Worm (Caenorhabditis elegans) whole organism, young adult: ENCODE data around the gene cah-3.
A peak's percentile ranks its signal among the peaks of the same experiment; 100 is the strongest.

Experiments used
- B0336.3 ChIP-seq: fragments of 200-800 bp; sonication (Bioruptor generic); IDR thresholded peaks from 2 replicates; pipeline ENCODE4 v1.3.6; 2022; ENCODE audit warnings: missing genetic modification characterization, missing compliant biosample characterization
- C06A6.2 ChIP-seq: fragments of 200-800 bp; sonication (Bioruptor generic); conservative IDR thresholded peaks from 2 replicates; pipeline ENCODE4 v1.3.6; 2022; ENCODE audit warnings: missing genetic modification characterization, missing compliant biosample characterization
- C17E4.6 ChIP-seq: fragments of 200-800 bp; sonication (Bioruptor generic); IDR thresholded peaks from 2 replicates; pipeline ENCODE4 v1.3.6; 2022; ENCODE audit warnings: missing genetic modification reagents, missing genetic modification characterization, missing compliant biosample characterization
- F22D6.2 ChIP-seq: sonication (generic microtip); optimal IDR thresholded peaks from 2 replicates; lab custom pipeline; 2016; ENCODE audit warnings: mild to moderate bottlenecking, missing genetic modification characterization, missing compliant biosample characterization
- F23B12.7 ChIP-seq: sonication (generic microtip); optimal IDR thresholded peaks from 2 replicates; lab custom pipeline; 2017; ENCODE audit warnings: missing genetic modification characterization, mild to moderate bottlenecking, missing compliant biosample characterization, antibody characterized with exemption, moderate library complexity; ENCODE audit not compliant: insufficient read depth
- F37B4.10 ChIP-seq: fragments of 200-800 bp; sonication (Bioruptor generic); IDR thresholded peaks from 2 replicates; pipeline ENCODE4 v1.3.6; 2022; ENCODE audit warnings: missing genetic modification characterization, missing compliant biosample characterization
- F52B5.7 ChIP-seq: sonication (generic microtip); optimal IDR thresholded peaks from 2 replicates; lab custom pipeline; 2016; ENCODE audit warnings: mild to moderate bottlenecking, missing genetic modification characterization, missing compliant biosample characterization
- K12H6.12 ChIP-seq: fragments of 200-800 bp; sonication (Bioruptor generic); optimal IDR thresholded peaks from 2 replicates; lab custom pipeline; 2018; ENCODE audit warnings: mild to moderate bottlenecking, missing genetic modification characterization, missing compliant biosample characterization
- T26A5.8 ChIP-seq: sonication (generic microtip); optimal IDR thresholded peaks from 2 replicates; lab custom pipeline; 2016; ENCODE audit warnings: missing genetic modification characterization, missing compliant biosample characterization
- Y53F4B.3 ChIP-seq: fragments of 200-800 bp; sonication (Bioruptor generic); IDR thresholded peaks from 2 replicates; pipeline ENCODE4 v1.3.6; 2022; ENCODE audit warnings: missing genetic modification reagents, missing genetic modification characterization, missing compliant biosample characterization
- akir-1 ChIP-seq: fragments of 200-800 bp; sonication (Bioruptor generic); optimal IDR thresholded peaks from 2 replicates; lab custom pipeline; 2018; ENCODE audit warnings: mild to moderate bottlenecking, missing genetic modification characterization, moderate library complexity, missing compliant biosample characterization
- athp-1 ChIP-seq: sonication (generic microtip); optimal IDR thresholded peaks from 2 replicates; lab custom pipeline; 2017; ENCODE audit warnings: mild to moderate bottlenecking, missing genetic modification characterization, missing compliant biosample characterization
- cebp-1 ChIP-seq, 2 experiments: fragments of 200-800 bp in 1 of 2; sonication (Bioruptor generic) in 1 of 2; sonication (generic microtip) in 1 of 2; IDR thresholded peaks in 1 of 2; optimal IDR thresholded peaks in 1 of 2; 2 replicates each; pipeline versions ENCODE4 v1.3.6 to Lab custom; 2017 to 2022; ENCODE audit warnings: missing compliant biosample characterization in 2 of 2, missing genetic modification characterization in 2 of 2, mild to moderate bottlenecking in 1 of 2, missing genetic modification reagents in 1 of 2, moderate library complexity in 1 of 2
- ceh-40 ChIP-seq: fragments of 200-800 bp; sonication (Bioruptor generic); IDR thresholded peaks from 2 replicates; pipeline ENCODE4 v1.3.6; 2022; ENCODE audit warnings: missing genetic modification characterization, missing compliant biosample characterization
- ceh-58 ChIP-seq: fragments of 200-800 bp; sonication (Bioruptor generic); IDR thresholded peaks from 2 replicates; pipeline ENCODE4 v1.3.6; 2022; ENCODE audit warnings: missing genetic modification characterization, missing compliant biosample characterization
- ceh-79 ChIP-seq: sonication (generic microtip); optimal IDR thresholded peaks from 2 replicates; lab custom pipeline; 2017; ENCODE audit warnings: mild to moderate bottlenecking, missing genetic modification characterization, missing compliant biosample characterization
- ceh-91 ChIP-seq: fragments of 200-800 bp; sonication (Bioruptor generic); IDR thresholded peaks from 2 replicates; pipeline ENCODE4 v1.3.6; 2022; ENCODE audit warnings: missing genetic modification reagents, missing genetic modification characterization, missing compliant biosample characterization
- egrh-3 ChIP-seq: fragments of 200-800 bp; sonication (Bioruptor generic); IDR thresholded peaks from 2 replicates; pipeline ENCODE4 v1.3.6; 2022; ENCODE audit warnings: missing genetic modification reagents, missing genetic modification characterization, missing compliant biosample characterization
- fkh-3 ChIP-seq: sonication (generic microtip); optimal IDR thresholded peaks from 2 replicates; lab custom pipeline; 2016; ENCODE audit warnings: mild to moderate bottlenecking, missing genetic modification characterization, missing compliant biosample characterization
- hlh-12 ChIP-seq: sonication (generic microtip); optimal IDR thresholded peaks from 2 replicates; lab custom pipeline; 2016; ENCODE audit warnings: missing genetic modification characterization, missing compliant biosample characterization
- hlh-26 ChIP-seq: fragments of 200-800 bp; sonication (Bioruptor generic); conservative IDR thresholded peaks from 2 replicates; pipeline ENCODE4 v1.3.6; 2022; ENCODE audit warnings: missing genetic modification reagents, missing genetic modification characterization, missing compliant biosample characterization
- let-526 ChIP-seq: fragments of 200-800 bp; sonication (Bioruptor generic); IDR thresholded peaks from 2 replicates; pipeline ENCODE4 v1.3.6; 2022; ENCODE audit warnings: missing genetic modification reagents, missing genetic modification characterization, missing compliant biosample characterization
- lin-26 ChIP-seq: fragments of 200-800 bp; sonication (Bioruptor generic); IDR thresholded peaks from 2 replicates; pipeline ENCODE4 v1.3.6; 2022; ENCODE audit warnings: missing genetic modification reagents, missing genetic modification characterization, missing compliant biosample characterization
- lin-35 ChIP-seq, 3 experiments: fragments of 150-350 bp in 2 of 3; sonication (generic microtip) in 1 of 3; optimal IDR thresholded peaks; 2 replicates each; lab custom pipeline; 2014 to 2018; ENCODE audit warnings: missing biosample characterization in 3 of 3, missing genetic modification characterization in 3 of 3, missing genetic modification reagents in 3 of 3
- madf-8 ChIP-seq: fragments of 200-800 bp; sonication (Bioruptor generic); conservative IDR thresholded peaks from 2 replicates; pipeline ENCODE4 v1.3.6; 2022; ENCODE audit warnings: missing genetic modification reagents, missing genetic modification characterization, missing compliant biosample characterization
- mcd-1 ChIP-seq: fragments of 200-800 bp; sonication (Bioruptor generic); IDR thresholded peaks from 2 replicates; pipeline ENCODE4 v1.3.6; 2022; ENCODE audit warnings: missing genetic modification reagents, missing genetic modification characterization, missing compliant biosample characterization
- mel-28 ChIP-seq: sonication (generic microtip); optimal IDR thresholded peaks from 2 replicates; lab custom pipeline; 2016; ENCODE audit warnings: borderline replicate concordance, mild to moderate bottlenecking, missing genetic modification characterization, missing compliant biosample characterization
- nfya-1 ChIP-seq: sonication (generic microtip); optimal IDR thresholded peaks from 2 replicates; lab custom pipeline; 2017; ENCODE audit warnings: antibody characterized with exemption, missing compliant biosample characterization, missing genetic modification characterization, borderline replicate concordance; ENCODE audit not compliant: insufficient read depth
- nfya-2 ChIP-seq: fragments of 200-800 bp; sonication (Bioruptor generic); IDR thresholded peaks from 2 replicates; pipeline ENCODE4 v1.3.6; 2022; ENCODE audit warnings: missing genetic modification reagents, missing genetic modification characterization, missing compliant biosample characterization
- nhr-27 ChIP-seq: fragments of 200-800 bp; sonication (Bioruptor generic); optimal IDR thresholded peaks from 2 replicates; lab custom pipeline; 2018; ENCODE audit warnings: mild to moderate bottlenecking, missing genetic modification characterization, moderate library complexity, missing compliant biosample characterization
- tbp1 ChIP-seq: fragments of 200-800 bp; sonication (Bioruptor generic); optimal IDR thresholded peaks from 2 replicates; lab custom pipeline; 2018; ENCODE audit warnings: mild to moderate bottlenecking, missing genetic modification characterization, missing compliant biosample characterization
- tbx-9 ChIP-seq: sonication (generic microtip); optimal IDR thresholded peaks from 2 replicates; lab custom pipeline; 2016; ENCODE audit warnings: borderline replicate concordance, missing genetic modification characterization, inconsistent platforms, missing compliant biosample characterization
- unc-130 ChIP-seq: sonication (generic microtip); optimal IDR thresholded peaks from 2 replicates; lab custom pipeline; 2016; ENCODE audit warnings: missing genetic modification reagents, missing genetic modification characterization, missing compliant biosample characterization
- ztf-18 ChIP-seq: sonication (generic microtip); optimal IDR thresholded peaks from 2 replicates; lab custom pipeline; 2016; ENCODE audit warnings: missing genotype, mild to moderate bottlenecking, missing genetic modification characterization, missing compliant biosample characterization
- ztf-22 ChIP-seq: fragments of 200-800 bp; sonication (Bioruptor generic); optimal IDR thresholded peaks from 2 replicates; lab custom pipeline; 2018; ENCODE audit warnings: mild to moderate bottlenecking, missing genetic modification characterization, moderate library complexity, missing compliant biosample characterization
- ztf-25 ChIP-seq: fragments of 200-800 bp; sonication (Bioruptor generic); IDR thresholded peaks from 2 replicates; pipeline ENCODE4 v1.3.6; 2022; ENCODE audit warnings: missing genetic modification reagents, missing genetic modification characterization, missing compliant biosample characterization
- ztf-28 ChIP-seq: fragments of 200-800 bp; sonication (Bioruptor generic); IDR thresholded peaks from 2 replicates; pipeline ENCODE4 v1.3.6; 2022; ENCODE audit warnings: missing genetic modification reagents, missing genetic modification characterization, missing compliant biosample characterization

The cah-3 gene

ce11 chrX:16481026-16481425 is 6.3 kb upstream of the cah-3 start:
- no peak for TF ChIP-seq F22D6.2 (tag; lab: Kevin White, UChicago)
- no peak for TF ChIP-seq T26A5.8 (tag; lab: Kevin White, UChicago)
- no peak for TF ChIP-seq akir-1
- TF ChIP-seq hlh-26 (GFP tag; lab: Robert Waterston, UW): no peak
- TF ChIP-seq ceh-40 (GFP tag; lab: Robert Waterston, UW): no peak
- no peak for TF ChIP-seq tbp1 (GFP tag; lab: Kevin White, UChicago)
- TF ChIP-seq mcd-1: no peak
- no peak for TF ChIP-seq F52B5.7 (tag; lab: Kevin White, UChicago)
- TF ChIP-seq B0336.3 (GFP tag; lab: Robert Waterston, UW): no peak
- TF ChIP-seq nfya-1: no peak
- no peak for TF ChIP-seq C06A6.2 (GFP tag; lab: Robert Waterston, UW)
- TF ChIP-seq athp-1 (tag; lab: Kevin White, UChicago): no peak
- no peak for TF ChIP-seq hlh-12 (tag; lab: Kevin White, UChicago)
- TF ChIP-seq ceh-79 (tag; lab: Kevin White, UChicago): no peak
- TF ChIP-seq ztf-28 (GFP tag; lab: Robert Waterston, UW): no peak
- TF ChIP-seq, all 124 proteins: peak for 0

- TF ChIP-seq ceh-58: no peak
- TF ChIP-seq let-526 (GFP tag; lab: Robert Waterston, UW): no peak
- TF ChIP-seq hlh-12 (tag; lab: Kevin White, UChicago): no peak
- no peak for TF ChIP-seq lin-26
- TF ChIP-seq madf-8 (GFP tag; lab: Robert Waterston, UW): no peak
These were observed 4.3 kb upstream of the cah-3 start for ce11 chrX:16482944-16483343.

ce11 chrX:16484043-16484442 is 3.2 kb upstream of the cah-3 start:
- peak; percentile 27; the same call in 1 of the 2 replicates for TF ChIP-seq egrh-3 (GFP tag; lab: Robert Waterston, UW)
- TF ChIP-seq cebp-1 (GFP tag; IDR thresholded peaks at IDR 0.05; lab: Robert Waterston, UW): no peak
- peak; percentile 55 for TF ChIP-seq cebp-1 (tag; optimal IDR thresholded peaks at IDR 0.05; lab: Kevin White, UChicago)
- no peak for TF ChIP-seq nfya-2 (GFP tag; lab: Robert Waterston, UW)
- TF ChIP-seq ceh-40 (GFP tag; lab: Robert Waterston, UW): no peak
- TF ChIP-seq ztf-25: no peak
- TF ChIP-seq F37B4.10 (GFP tag; lab: Robert Waterston, UW): no peak

DNA sequence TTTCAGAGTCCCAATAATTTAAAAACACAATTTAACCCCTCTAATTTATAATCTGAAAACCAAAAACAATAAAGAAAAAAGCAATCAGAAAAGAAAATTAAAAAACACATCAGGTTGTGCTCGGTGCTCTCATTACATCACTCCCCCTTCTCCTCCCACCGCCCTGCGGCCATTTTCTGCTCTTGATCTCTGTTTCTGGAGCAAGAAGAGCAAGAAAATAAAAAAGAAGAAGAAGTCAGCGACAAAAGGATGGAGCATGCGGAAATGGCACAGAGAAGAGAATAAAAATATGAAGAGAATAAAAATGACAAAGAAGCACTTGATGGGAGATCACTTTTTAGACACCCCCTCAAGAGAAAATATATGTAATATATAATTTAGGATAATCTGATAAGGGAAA is 2.6 kb upstream of the cah-3 start:
- TF ChIP-seq lin-35 (GFP tag; optimal IDR thresholded peaks at IDR 0.05; lab: Kevin White, UChicago): peak in 1 of 3 experiments; percentile 4
- TF ChIP-seq ztf-18 (tag; lab: Kevin White, UChicago): no peak
- no peak for TF ChIP-seq nhr-27 (tag; lab: Kevin White, UChicago)
- peak; percentile 13 for TF ChIP-seq K12H6.12 (tag; lab: Kevin White, UChicago)

ce11 chrX:16485322-16485721 is 2.0 kb upstream of the cah-3 start:
- TF ChIP-seq Y53F4B.3 (GFP tag; lab: Robert Waterston, UW) (no peak), mel-28 (tag; lab: Kevin White, UChicago) (no peak), unc-130 (GFP tag; lab: Kevin White, UChicago) (no peak), cebp-1 (GFP tag; IDR thresholded peaks at IDR 0.05; lab: Robert Waterston, UW) (no peak), cebp-1 (tag; optimal IDR thresholded peaks at IDR 0.05; lab: Kevin White, UChicago) (no peak), F23B12.7 (no peak), nfya-2 (GFP tag; lab: Robert Waterston, UW) (no peak), fkh-3 (no peak), C17E4.6 (GFP tag; lab: Robert Waterston, UW) (no peak), ceh-91 (GFP tag; lab: Robert Waterston, UW) (no peak), tbx-9 (tag; lab: Kevin White, UChicago) (no peak), T26A5.8 (tag; lab: Kevin White, UChicago) (no peak), ztf-22 (GFP tag; lab: Kevin White, UChicago) (no peak), nhr-27 (tag; lab: Kevin White, UChicago) (no peak)
- TF ChIP-seq, all 124 proteins: peak for 0
